Fruit fly (Drosophila melanogaster): ENCODE results near the gene Noc3.

The Noc3 gene

DNA sequence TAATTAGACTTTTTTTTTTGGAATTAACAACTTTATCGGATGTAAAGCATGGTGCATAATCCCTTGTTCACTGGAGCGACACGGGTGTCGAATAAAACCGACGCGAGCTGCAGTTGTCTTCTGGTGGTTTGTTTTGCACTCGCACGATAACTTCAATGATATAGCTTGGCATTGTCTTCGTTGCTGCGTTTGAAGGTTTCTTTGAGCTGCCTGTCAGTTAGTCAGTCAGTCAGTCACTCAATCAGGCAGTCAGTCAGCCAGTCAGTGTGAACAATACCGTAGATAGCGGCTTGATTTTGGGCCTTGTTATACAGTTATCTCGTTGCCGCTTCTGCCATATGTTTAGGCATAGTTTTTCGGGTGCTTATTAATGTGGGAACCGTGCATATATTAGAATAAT lies 12.8 kb upstream of the Noc3 start:
- TF ChIP-seq lola (GFP tag; optimal IDR thresholded peaks at IDR 0.05) = no peak
- TF ChIP-seq sage (GFP tag; optimal IDR thresholded peaks at IDR 0.05) = no peak
- TF ChIP-seq Vsx2 (GFP tag; optimal IDR thresholded peaks at IDR 0.05; ENCODE audit: partially characterized antibody) = no peak
- TF ChIP-seq pan (optimal IDR thresholded peaks at IDR 0.05) = no peak

DNA sequence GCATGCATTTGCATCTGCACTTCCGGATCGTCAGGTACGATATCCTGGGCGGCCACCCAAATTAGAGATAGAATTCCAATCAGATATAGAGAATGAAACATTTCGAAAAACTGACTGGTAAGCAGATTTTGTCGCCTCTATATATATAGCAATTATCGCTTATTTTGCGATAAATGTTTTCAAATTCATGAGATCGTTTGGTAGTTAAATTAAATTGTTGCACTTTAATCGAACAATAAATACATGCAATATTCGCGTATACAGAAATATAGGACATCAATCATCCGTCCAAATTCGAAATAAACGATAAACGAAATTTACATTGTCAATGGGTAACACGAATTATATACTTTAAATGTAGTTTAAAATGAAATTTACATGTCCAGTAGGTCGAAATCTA lies 5.1 kb upstream of the Noc3 start, which contains the start of gene Obp84a:
TSS of gene Obp84a (minus strand) at position 101 of the 400 bp plus-strand sequence.
- no peak for TF ChIP-seq Mio (GFP tag; optimal IDR thresholded peaks at IDR 0.05)

DNA sequence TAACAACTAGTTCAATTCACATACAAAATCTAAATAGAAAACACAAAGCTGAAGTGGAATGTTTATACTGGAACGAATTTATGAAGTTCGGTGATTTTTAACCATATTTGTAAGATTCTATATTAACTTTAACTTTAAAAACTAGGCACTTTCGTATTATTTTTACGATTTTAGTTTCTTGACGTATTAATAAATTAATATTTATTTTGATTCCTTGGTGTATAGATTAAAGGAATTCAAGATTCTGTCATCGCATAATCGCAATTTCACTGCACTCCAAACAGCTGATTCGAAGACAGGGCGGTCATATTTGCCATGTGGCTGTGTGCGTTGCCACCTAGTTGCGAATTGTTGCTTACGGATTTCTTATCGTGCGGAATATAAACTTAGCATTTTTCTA lies 2.7 kb upstream of the Noc3 start, which contains the start of the genes CG1227 and Dtwd2:
TSS of gene CG1227 (minus strand) at position 279 of the 400 bp plus-strand sequence.
TSS of gene Dtwd2 (plus strand) at position 336 of the 400 bp plus-strand sequence.
- TF ChIP-seq rgr (GFP tag; optimal IDR thresholded peaks at IDR 0.05) (peak; percentile 97), N (GFP tag; optimal IDR thresholded peaks at IDR 0.05) (no peak), dl (GFP tag; optimal IDR thresholded peaks at IDR 0.05; ENCODE audit: insufficient read depth in 1 of 2, partially characterized antibody in 2 of 2) (no peak), Dfd (GFP tag; optimal IDR thresholded peaks at IDR 0.05) (no peak), tai (GFP tag; optimal IDR thresholded peaks at IDR 0.05) (no peak), foxo (GFP tag; optimal IDR thresholded peaks at IDR 0.05) (peak; percentile 7 to 93), CG32264 (GFP tag; optimal IDR thresholded peaks at IDR 0.05) (peak; percentile 70), usp (GFP tag; optimal IDR thresholded peaks at IDR 0.05) (no peak), Mio (GFP tag; optimal IDR thresholded peaks at IDR 0.05) (no peak), Myc (optimal IDR thresholded peaks at IDR 0.05) (no peak), h (GFP tag; optimal IDR thresholded peaks at IDR 0.05) (peak; percentile 93), Sp1 (GFP tag; optimal IDR thresholded peaks at IDR 0.05) (peak; percentile 98), ey (GFP tag; optimal IDR thresholded peaks at IDR 0.05) (peak; percentile 83), HLH106 (tag; optimal IDR thresholded peaks at IDR 0.05) (peak; percentile 98), OdsH (GFP tag; optimal IDR thresholded peaks at IDR 0.05) (peak; percentile 95), Rel (GFP tag; optimal IDR thresholded peaks at IDR 0.05) (peak; percentile 50), Rel (tag; optimal IDR thresholded peaks at IDR 0.05) (peak; percentile 90), Abd-B (GFP tag; optimal IDR thresholded peaks at IDR 0.05) (no peak), Hnf4 (GFP tag; optimal IDR thresholded peaks at IDR 0.05) (peak; percentile 88), brk (GFP tag; optimal IDR thresholded peaks at IDR 0.05) (peak; percentile 95), fru (GFP tag; optimal IDR thresholded peaks at IDR 0.05) (peak; percentile 88), jim (GFP tag; optimal IDR thresholded peaks at IDR 0.05) (no peak), Jra (GFP tag; optimal IDR thresholded peaks at IDR 0.05) (peak; percentile 67), dmrt93B (GFP tag; optimal IDR thresholded peaks at IDR 0.05) (peak; percentile 88), Vsx2 (GFP tag; optimal IDR thresholded peaks at IDR 0.05; ENCODE audit: partially characterized antibody) (no peak), CrebA (GFP tag; optimal IDR thresholded peaks at IDR 0.05; ENCODE audit: borderline replicate concordance) (peak; percentile 57), woc (GFP tag; optimal IDR thresholded peaks at IDR 0.05) (peak; percentile 82), GATAd (GFP tag; optimal IDR thresholded peaks at IDR 0.05) (peak; percentile 53), br (GFP tag; optimal IDR thresholded peaks at IDR 0.05) (peak; percentile 84), pan (optimal IDR thresholded peaks at IDR 0.05) (no peak), CG9705 (GFP tag; optimal IDR thresholded peaks at IDR 0.05) (peak; percentile 96), Hr78 (GFP tag; optimal IDR thresholded peaks at IDR 0.05) (no peak), lola (GFP tag; optimal IDR thresholded peaks at IDR 0.05) (no peak), sage (GFP tag; optimal IDR thresholded peaks at IDR 0.05) (peak; percentile 79), Hr83 (GFP tag; optimal IDR thresholded peaks at IDR 0.05; ENCODE audit: poor library complexity, severe bottlenecking) (peak; percentile 9), Dif (GFP tag; optimal IDR thresholded peaks at IDR 0.05; ENCODE audit: partially characterized antibody) (no peak), psq (GFP tag; optimal IDR thresholded peaks at IDR 0.05) (peak; percentile 81), dsf (GFP tag; optimal IDR thresholded peaks at IDR 0.05; ENCODE audit: borderline replicate concordance) (peak; percentile 70), sv (GFP tag; optimal IDR thresholded peaks at IDR 0.05) (peak; percentile 73)
